Fruit fly (Drosophila melanogaster) whole organism, prepupa: ENCODE data around the gene Sox21b.
A peak's percentile ranks its signal among the peaks of the same experiment; 100 is the strongest.

Experiments used
- Blimp-1 ChIP-seq: fragments of 200-800 bp; sonication (Bioruptor generic); optimal IDR thresholded peaks from 3 replicates; lab custom pipeline; 2017; ENCODE audit warnings: missing biosample characterization, missing genetic modification characterization, mild to moderate bottlenecking, moderate library complexity, missing genetic modification reagents
- CG10669 ChIP-seq: fragments of 200-800 bp; sonication (Bioruptor generic); optimal IDR thresholded peaks from 3 replicates; lab custom pipeline; 2018; ENCODE audit warnings: missing biosample characterization, mild to moderate bottlenecking, missing genetic modification characterization, moderate library complexity
- CG11294 ChIP-seq: fragments of 200-800 bp; sonication (Bioruptor generic); IDR thresholded peaks from 2 replicates; pipeline ENCODE4 v1.3.6; 2022; ENCODE audit warnings: missing biosample characterization, missing genetic modification characterization
- CG11902 ChIP-seq: fragments of 200-800 bp; sonication (Bioruptor generic); optimal IDR thresholded peaks from 3 replicates; lab custom pipeline; 2016; ENCODE audit warnings: missing biosample characterization, missing genetic modification characterization
- CG15336 ChIP-seq: fragments of 200-800 bp; sonication (Bioruptor generic); IDR thresholded peaks from 2 replicates; pipeline ENCODE4 v1.3.6; 2022; ENCODE audit warnings: missing biosample characterization, missing genetic modification characterization
- CG31627 ChIP-seq: fragments of 200-800 bp; sonication (Bioruptor generic); optimal IDR thresholded peaks from 3 replicates; lab custom pipeline; 2016; ENCODE audit warnings: missing biosample characterization, missing genetic modification characterization
- CG34406 ChIP-seq: fragments of 200-800 bp; sonication (Bioruptor generic); optimal IDR thresholded peaks from 3 replicates; lab custom pipeline; 2016; ENCODE audit warnings: missing biosample characterization, missing genetic modification characterization
- CG3919 ChIP-seq: fragments of 200-800 bp; sonication (Bioruptor generic); optimal IDR thresholded peaks from 3 replicates; lab custom pipeline; 2016; ENCODE audit warnings: missing biosample characterization, missing genetic modification characterization
- CG4318 ChIP-seq: fragments of 200-800 bp; sonication (Bioruptor generic); optimal IDR thresholded peaks from 3 replicates; lab custom pipeline; 2017; ENCODE audit warnings: missing biosample characterization, mild to moderate bottlenecking, missing genetic modification characterization
- CG6276 ChIP-seq: fragments of 200-800 bp; sonication (Bioruptor generic); optimal IDR thresholded peaks from 2 replicates; lab custom pipeline; 2017; ENCODE audit warnings: missing biosample characterization, mild to moderate bottlenecking, missing genetic modification characterization
- CG6792 ChIP-seq: fragments of 200-800 bp; sonication (Bioruptor generic); optimal IDR thresholded peaks from 3 replicates; lab custom pipeline; 2016; ENCODE audit warnings: missing biosample characterization, missing genetic modification characterization
- CG6808 ChIP-seq: fragments of 200-800 bp; sonication (Bioruptor generic); optimal IDR thresholded peaks from 3 replicates; lab custom pipeline; 2017; ENCODE audit warnings: missing biosample characterization, missing genetic modification characterization, mild to moderate bottlenecking, moderate library complexity, missing genetic modification reagents
- CG6854 ChIP-seq: fragments of 200-800 bp; sonication (Bioruptor generic); optimal IDR thresholded peaks from 2 replicates; lab custom pipeline; 2017; ENCODE audit warnings: missing biosample characterization, mild to moderate bottlenecking, missing genetic modification characterization
- CG7368 ChIP-seq: fragments of 200-800 bp; sonication (Bioruptor generic); optimal IDR thresholded peaks from 3 replicates; lab custom pipeline; 2016; ENCODE audit warnings: missing biosample characterization, missing genetic modification characterization
- CG8119 ChIP-seq: fragments of 200-800 bp; sonication (Bioruptor generic); IDR thresholded peaks from 3 replicates; pipeline ENCODE4 v1.3.6; 2022; ENCODE audit warnings: missing biosample characterization, missing genetic modification characterization
- CG8319 ChIP-seq: fragments of 200-800 bp; sonication (Bioruptor generic); optimal IDR thresholded peaks from 3 replicates; lab custom pipeline; 2016; ENCODE audit warnings: missing biosample characterization, missing genetic modification characterization
- CG8632 ChIP-seq: fragments of 200-800 bp; sonication (Bioruptor generic); optimal IDR thresholded peaks from 3 replicates; lab custom pipeline; 2016; ENCODE audit warnings: missing biosample characterization, missing genetic modification characterization
- Eip75B ChIP-seq: fragments of 200-800 bp; sonication (Bioruptor generic); optimal IDR thresholded peaks from 3 replicates; lab custom pipeline; 2016; ENCODE audit warnings: missing biosample characterization, missing genetic modification characterization
- Eip78C ChIP-seq: fragments of 200-800 bp; sonication (Bioruptor generic); peaks from one replicate; lab custom pipeline; 2016; ENCODE audit warnings: missing biosample characterization, missing genetic modification characterization
- Ets21C ChIP-seq: fragments of 200-800 bp; sonication (Bioruptor generic); optimal IDR thresholded peaks from 3 replicates; lab custom pipeline; 2016; ENCODE audit warnings: missing biosample characterization, missing genetic modification characterization
- Ets96B ChIP-seq: fragments of 200-800 bp; optimal IDR thresholded peaks from 2 replicates; lab custom pipeline; 2019; ENCODE audit warnings: missing biosample characterization, mild to moderate bottlenecking, missing genetic modification characterization, moderate library complexity
- Hr39 ChIP-seq: fragments of 200-800 bp; sonication (Bioruptor generic); optimal IDR thresholded peaks from 2 replicates; lab custom pipeline; 2016; ENCODE audit warnings: missing biosample characterization, missing genetic modification characterization
- Hr4 ChIP-seq: fragments of 200-800 bp; sonication (Bioruptor generic); optimal IDR thresholded peaks from 3 replicates; lab custom pipeline; 2016; ENCODE audit warnings: missing biosample characterization, missing genetic modification characterization
- Met ChIP-seq: fragments of 200-800 bp; sonication (Bioruptor generic); optimal IDR thresholded peaks from 3 replicates; lab custom pipeline; 2016; ENCODE audit warnings: missing biosample characterization, missing genetic modification characterization
- OdsH ChIP-seq: fragments of 200-800 bp; sonication (Bioruptor generic); optimal IDR thresholded peaks from 3 replicates; lab custom pipeline; 2016; ENCODE audit warnings: missing biosample characterization, missing genetic modification characterization
- Smox ChIP-seq: fragments of 200-800 bp; sonication (Bioruptor generic); optimal IDR thresholded peaks from 3 replicates; lab custom pipeline; 2016; ENCODE audit warnings: missing biosample characterization, missing genetic modification characterization
- Sox102F ChIP-seq: fragments of 200-800 bp; sonication (Bioruptor generic); optimal IDR thresholded peaks from 2 replicates; lab custom pipeline; 2016; ENCODE audit warnings: missing biosample characterization, mild to moderate bottlenecking, missing genetic modification characterization
- Sox14 ChIP-seq: fragments of 200-800 bp; sonication (Bioruptor generic); optimal IDR thresholded peaks from 3 replicates; lab custom pipeline; 2016; ENCODE audit warnings: missing biosample characterization, missing genetic modification characterization
- Sox15 ChIP-seq: fragments of 200-800 bp; sonication (Bioruptor generic); optimal IDR thresholded peaks from 3 replicates; lab custom pipeline; 2016; ENCODE audit warnings: missing biosample characterization, missing genetic modification characterization
- achi ChIP-seq: fragments of 200-800 bp; sonication (Bioruptor generic); optimal IDR thresholded peaks from 3 replicates; lab custom pipeline; 2016; ENCODE audit warnings: missing biosample characterization, missing genetic modification characterization
- acj6 ChIP-seq: fragments of 200-800 bp; sonication (Bioruptor generic); optimal IDR thresholded peaks from 3 replicates; lab custom pipeline; 2016; ENCODE audit warnings: missing biosample characterization, missing genetic modification characterization
- dac ChIP-seq: fragments of 200-800 bp; sonication (Bioruptor generic); optimal IDR thresholded peaks from 2 replicates; lab custom pipeline; 2017; ENCODE audit warnings: missing biosample characterization, mild to moderate bottlenecking, missing genetic modification characterization
- dsx ChIP-seq: fragments of 200-800 bp; optimal IDR thresholded peaks from 3 replicates; lab custom pipeline; 2019; ENCODE audit warnings: missing biosample characterization, mild to moderate bottlenecking, missing genetic modification characterization, moderate library complexity; ENCODE audit not compliant: poor library complexity, severe bottlenecking
- esn ChIP-seq: fragments of 200-800 bp; sonication (Bioruptor generic); optimal IDR thresholded peaks from 2 replicates; lab custom pipeline; 2016; ENCODE audit warnings: missing biosample characterization, mild to moderate bottlenecking, missing genetic modification characterization, moderate library complexity
- fd59A ChIP-seq: fragments of 200-800 bp; sonication (Bioruptor generic); optimal IDR thresholded peaks from 2 replicates; lab custom pipeline; 2017; ENCODE audit warnings: missing biosample characterization, mild to moderate bottlenecking, missing genetic modification characterization, missing genetic modification reagents
- fd85E ChIP-seq: fragments of 200-800 bp; sonication (Bioruptor generic); optimal IDR thresholded peaks from 3 replicates; lab custom pipeline; 2016; ENCODE audit warnings: missing biosample characterization, missing genetic modification characterization
- fkh ChIP-seq: fragments of 200-800 bp; sonication (Bioruptor generic); optimal IDR thresholded peaks from 3 replicates; lab custom pipeline; 2017; ENCODE audit warnings: missing biosample characterization, mild to moderate bottlenecking, missing genetic modification characterization, moderate library complexity
- lz ChIP-seq: fragments of 200-800 bp; sonication (Bioruptor generic); optimal IDR thresholded peaks from 3 replicates; lab custom pipeline; 2016; ENCODE audit warnings: missing biosample characterization, missing genetic modification characterization
- net ChIP-seq: fragments of 200-800 bp; sonication (Bioruptor generic); optimal IDR thresholded peaks from 3 replicates; lab custom pipeline; 2016; ENCODE audit warnings: missing biosample characterization, missing genetic modification characterization
- spab ChIP-seq: fragments of 200-800 bp; sonication (Bioruptor generic); optimal IDR thresholded peaks from 2 replicates; lab custom pipeline; 2017; ENCODE audit warnings: missing biosample characterization, mild to moderate bottlenecking, missing genetic modification characterization, missing genetic modification reagents
- svp ChIP-seq: fragments of 200-800 bp; sonication (Bioruptor generic); peaks from one replicate; lab custom pipeline; 2016; ENCODE audit warnings: missing biosample characterization, missing genetic modification characterization
- topi ChIP-seq: fragments of 200-800 bp; sonication (Bioruptor generic); optimal IDR thresholded peaks from 3 replicates; lab custom pipeline; 2016; ENCODE audit warnings: missing biosample characterization, missing genetic modification characterization
- vri ChIP-seq: fragments of 200-800 bp; sonication (Bioruptor generic); optimal IDR thresholded peaks from 3 replicates; lab custom pipeline; 2016; ENCODE audit warnings: missing biosample characterization, mild to moderate bottlenecking, missing genetic modification characterization

Gene Sox21b

DNA sequence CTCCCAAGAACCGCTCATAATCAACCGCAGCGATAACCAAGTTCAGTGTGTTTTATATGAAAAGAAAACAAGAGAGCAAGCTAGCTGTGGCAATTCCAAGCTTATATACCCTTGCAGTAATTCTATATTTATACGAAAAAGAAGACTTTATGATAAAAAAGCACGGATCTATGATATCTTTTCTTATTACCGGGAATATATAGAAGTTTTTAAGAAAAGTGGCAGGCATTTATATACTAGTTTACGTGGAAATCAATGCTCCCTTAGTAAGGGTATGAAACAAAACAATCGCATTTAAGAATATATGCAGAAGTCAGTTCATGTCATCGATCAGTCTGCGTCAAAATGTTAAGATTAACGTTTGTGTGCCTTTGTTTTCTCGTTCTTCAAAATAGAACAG, 47.8 kb downstream of the Sox21b start, which contains the start of gene CG8100 (continued):
- TF ChIP-seq Met (GFP tag; lab: Kevin White, UChicago) (peak; percentile 78), Hr4 (peak; percentile 72), CG11902 (peak; percentile 40), CG6792 (GFP tag; lab: Kevin White, UChicago) (peak; percentile 57), CG8632 (peak; percentile 37), dac (no peak), svp (GFP tag; lab: Kevin White, UChicago) (peak; percentile 99), lz (peak; percentile 63), Ets96B (tag; lab: Kevin White, UChicago) (peak; percentile 78), spab (GFP tag; lab: Kevin White, UChicago) (peak; percentile 52), CG8119 (GFP tag; lab: Robert Waterston, UW) (peak; percentile 54; the same call in 1 of the 3 replicates), CG7368 (GFP tag; lab: Kevin White, UChicago) (peak; percentile 53), CG6276 (GFP tag; lab: Kevin White, UChicago) (peak; percentile 66), Smox (GFP tag; lab: Kevin White, UChicago) (peak; percentile 63), CG34406 (peak; percentile 39), vri (GFP tag; lab: Kevin White, UChicago) (peak; percentile 52), CG15336 (GFP tag; lab: Robert Waterston, UW) (no peak; the same call in none of the 2 replicates), fd59A (GFP tag; lab: Kevin White, UChicago) (peak; percentile 24), esn (GFP tag; lab: Kevin White, UChicago) (peak; percentile 78), fkh (GFP tag; lab: Kevin White, UChicago) (no peak), CG8319 (GFP tag; lab: Kevin White, UChicago) (no peak), Sox14 (GFP tag; lab: Kevin White, UChicago) (peak; percentile 67), CG3919 (peak; percentile 64), Ets21C (GFP tag; lab: Kevin White, UChicago) (peak; percentile 35), CG31627 (peak; percentile 55), CG6808 (GFP tag; lab: Kevin White, UChicago) (peak; percentile 46), dsx (no peak), CG10669 (peak; percentile 70), Blimp-1 (GFP tag; lab: Kevin White, UChicago) (peak; percentile 14), CG6854 (GFP tag; lab: Kevin White, UChicago) (no peak), fd85E (GFP tag; lab: Kevin White, UChicago) (no peak), net (peak; percentile 29), CG11294 (GFP tag; lab: Robert Waterston, UW) (no peak), Sox15 (GFP tag; lab: Kevin White, UChicago) (peak; percentile 5), topi (GFP tag; lab: Kevin White, UChicago) (peak; percentile 81), OdsH (peak; percentile 59), Sox102F (GFP tag; lab: Kevin White, UChicago) (peak; percentile 77), Eip75B (GFP tag; lab: Kevin White, UChicago) (peak; percentile 63), Hr39 (GFP tag; lab: Kevin White, UChicago) (peak; percentile 58), achi (GFP tag; lab: Kevin White, UChicago) (peak; percentile 53), Eip78C (peak; percentile 88)

dm6 chr3L:14079224-14079623, 51.9 kb downstream of the Sox21b start:
- TF ChIP-seq fkh (GFP tag; lab: Kevin White, UChicago) (no peak), Met (GFP tag; lab: Kevin White, UChicago) (peak; percentile 11), Smox (GFP tag; lab: Kevin White, UChicago) (no peak), svp (GFP tag; lab: Kevin White, UChicago) (peak; percentile 81), CG4318 (no peak), esn (GFP tag; lab: Kevin White, UChicago) (peak; percentile 38), Eip78C (peak; percentile 71), lz (peak; percentile 14), CG31627 (no peak), fd85E (GFP tag; lab: Kevin White, UChicago) (no peak), acj6 (GFP tag; lab: Kevin White, UChicago) (peak; percentile 0)
